Worm (Caenorhabditis elegans): ENCODE measurements around the gene cebp-1.

Gene cebp-1

ce11 chrX:1477932-1478331 is 24.3 kb upstream of the cebp-1 start (continued):
- TF ChIP-seq unc-39 (tag; optimal IDR thresholded peaks at IDR 0.05) (no peak), mxl-2 (GFP tag; conservative IDR thresholded peaks at IDR 0.05) (peak; percentile 96), nhr-102 (tag; optimal IDR thresholded peaks at IDR 0.05) (peak; percentile 89), ceh-62 (tag; optimal IDR thresholded peaks at IDR 0.05) (no peak), T26A8.4 (GFP tag; IDR thresholded peaks at IDR 0.05) (no peak), spr-3 (GFP tag; optimal IDR thresholded peaks at IDR 0.05) (no peak), egl-27 (tag; optimal IDR thresholded peaks at IDR 0.05) (no peak), zag-1 (tag; optimal IDR thresholded peaks at IDR 0.05) (no peak), nhr-11 (tag; optimal IDR thresholded peaks at IDR 0.05) (no peak), ceh-82 (tag; optimal IDR thresholded peaks at IDR 0.05) (no peak), ztf-11 (tag; optimal IDR thresholded peaks at IDR 0.05) (no peak), nhr-76 (tag; optimal IDR thresholded peaks at IDR 0.05) (no peak), D1046.2 (GFP tag; IDR thresholded peaks at IDR 0.05) (no peak), Y75B8A.6 (GFP tag; IDR thresholded peaks at IDR 0.05) (no peak), snpc-4 (tag; optimal IDR thresholded peaks at IDR 0.05) (no peak), F37D6.2 (tag; optimal IDR thresholded peaks at IDR 0.05) (no peak), nhr-111 (GFP tag; optimal IDR thresholded peaks at IDR 0.05) (no peak), nhr-42 (GFP tag; IDR thresholded peaks at IDR 0.05) (peak; percentile 70; the same call in 1 of the 2 replicates), zip-11 (GFP tag; IDR thresholded peaks at IDR 0.05) (no peak), nhr-77 (tag; optimal IDR thresholded peaks at IDR 0.05) (peak; percentile 52), rbr-2 (tag; optimal IDR thresholded peaks at IDR 0.05) (no peak), ctbp-1 (GFP tag; IDR thresholded peaks at IDR 0.05) (no peak), ztf-7 (tag; optimal IDR thresholded peaks at IDR 0.05) (no peak), ZK337.2 (GFP tag; IDR thresholded peaks at IDR 0.05) (no peak), sdz-12 (GFP tag; optimal IDR thresholded peaks at IDR 0.05) (no peak), lin-13 (GFP tag; optimal IDR thresholded peaks at IDR 0.05) (no peak), dmd-6 (GFP tag; IDR thresholded peaks at IDR 0.05) (peak; percentile 97), lin-38 (GFP tag; IDR thresholded peaks at IDR 0.05) (no peak), nhr-25 (tag; optimal IDR thresholded peaks at IDR 0.05; ENCODE audit: borderline replicate concordance, insufficient read depth) (no peak), hlh-30 (tag; optimal IDR thresholded peaks at IDR 0.05; ENCODE audit: insufficient read depth) (peak; percentile 90), set-16 (GFP tag; IDR thresholded peaks at IDR 0.05) (no peak), ceh-28 (tag; optimal IDR thresholded peaks at IDR 0.05) (no peak), pha-4 (GFP tag; IDR thresholded peaks at IDR 0.05) (peak; percentile 43; the same call in 1 of the 2 replicates), pha-4 (tag; optimal IDR thresholded peaks at IDR 0.05) (no peak), snpc-1.2 (GFP tag; IDR thresholded peaks at IDR 0.05) (no peak), madf-9 (GFP tag; conservative IDR thresholded peaks at IDR 0.05) (no peak), daf-8 (GFP tag; IDR thresholded peaks at IDR 0.05) (no peak), lin-15B (tag; optimal IDR thresholded peaks at IDR 0.05) (no peak), tag-97 (GFP tag; IDR thresholded peaks at IDR 0.05) (no peak), unc-62 (GFP tag; optimal IDR thresholded peaks at IDR 0.05 in 1 of 2) (no peak), unc-62 (tag; optimal IDR thresholded peaks at IDR 0.05) (no peak), arid-1 (GFP tag; conservative IDR thresholded peaks at IDR 0.05) (no peak), lin-29 (GFP tag; IDR thresholded peaks at IDR 0.05) (no peak), hlh-11 (tag; optimal IDR thresholded peaks at IDR 0.05) (peak; percentile 92), nhr-6 (tag; optimal IDR thresholded peaks at IDR 0.05) (peak; percentile 28), ZK546.5 (tag; optimal IDR thresholded peaks at IDR 0.05) (no peak), fos-1 (tag; optimal IDR thresholded peaks at IDR 0.05) (no peak), T20F7.1 (GFP tag; optimal IDR thresholded peaks at IDR 0.05) (no peak), mdl-1 (tag; optimal IDR thresholded peaks at IDR 0.05) (peak; percentile 37 to 89), zfp-2 (tag; optimal IDR thresholded peaks at IDR 0.05) (no peak), lir-3 (tag; optimal IDR thresholded peaks at IDR 0.05) (no peak), Y105C5A.15 (GFP tag; IDR thresholded peaks at IDR 0.05) (no peak), saeg-2 (GFP tag; IDR thresholded peaks at IDR 0.05) (peak; percentile 64; the same call in 1 of the 2 replicates)

Measured in whole organism, L4 larva.